Worm (Caenorhabditis elegans) whole organism, L3 larva: Measurements from ENCODE around the gene T26C11.8.

Source experiments
- daf-12 ChIP-seq: fragments of 150-350 bp; optimal IDR thresholded peaks from 2 replicates; lab custom pipeline; 2014; ENCODE audit warnings: missing biosample characterization, missing genetic modification reagents, missing genetic modification characterization
- nhr-237 ChIP-seq: fragments of 150-350 bp; optimal IDR thresholded peaks from 2 replicates; lab custom pipeline; 2014; ENCODE audit warnings: missing biosample characterization, missing genetic modification characterization
- skn-1 ChIP-seq: fragments of 150-350 bp; optimal IDR thresholded peaks from 2 replicates; lab custom pipeline; 2014; ENCODE audit warnings: missing biosample characterization, missing genetic modification characterization

- no peak for TF ChIP-seq daf-12 (tag; lab: Kevin White, UChicago)
- no peak for TF ChIP-seq nhr-237 (tag; lab: Kevin White, UChicago)
- no peak for TF ChIP-seq skn-1 (tag; lab: Kevin White, UChicago)
Measured at ce11 chrX:1837703-1838102, 22.8 kb upstream of the T26C11.8 start.
